Fruit fly (Drosophila melanogaster) whole organism, embryonic: ENCODE measurements around the gene CG12990.
A peak's percentile ranks its signal among the peaks of the same experiment; 100 is the strongest.

ENCODE experiments used
- Antp ChIP-seq: fragments of 200-800 bp; sonication (Bioruptor generic); optimal IDR thresholded peaks from 3 replicates; lab custom pipeline; 2016; ENCODE audit warnings: missing biosample characterization, missing genetic modification characterization
- Atf3 ChIP-seq: fragments of 200-800 bp; sonication (Bioruptor generic); optimal IDR thresholded peaks from 3 replicates; lab custom pipeline; 2016; ENCODE audit warnings: missing biosample characterization, missing genetic modification characterization
- Bgb ChIP-seq: fragments of 200-800 bp; sonication (Bioruptor generic); IDR thresholded peaks from 2 replicates; pipeline ENCODE4 v1.3.6; 2022; ENCODE audit warnings: missing biosample characterization, missing genetic modification characterization; ENCODE audit not compliant: partially characterized antibody
- Blimp-1 ChIP-seq: fragments of 200-800 bp; sonication (Bioruptor generic); optimal IDR thresholded peaks from 3 replicates; lab custom pipeline; 2018; ENCODE audit warnings: missing biosample characterization, missing genetic modification characterization, mild to moderate bottlenecking, moderate library complexity, missing genetic modification reagents
- CG10366 ChIP-seq: fragments of 200-800 bp; sonication (Bioruptor generic); IDR thresholded peaks from 2 replicates; pipeline ENCODE4 v1.3.6; 2022; ENCODE audit warnings: missing biosample characterization, missing genetic modification characterization
- CG10543 ChIP-seq: fragments of 200-800 bp; sonication (Bioruptor generic); optimal IDR thresholded peaks from 3 replicates; lab custom pipeline; 2017; ENCODE audit warnings: missing biosample characterization, mild to moderate bottlenecking, missing genetic modification characterization, moderate library complexity
- CG11695 ChIP-seq: fragments of 200-800 bp; sonication (Bioruptor generic); IDR thresholded peaks from 3 replicates; pipeline ENCODE4 v1.3.6; 2022; ENCODE audit warnings: missing biosample characterization, missing genetic modification characterization
- CG12744 ChIP-seq: fragments of 200-800 bp; sonication (Bioruptor generic); optimal IDR thresholded peaks from 2 replicates; lab custom pipeline; 2016; ENCODE audit warnings: missing biosample characterization, missing genetic modification characterization
- CG14014 ChIP-seq: fragments of 200-800 bp; sonication (Bioruptor generic); IDR thresholded peaks from 2 replicates; pipeline ENCODE4 v1.3.6; 2022; ENCODE audit warnings: missing biosample characterization, missing genetic modification characterization
- CG14965 ChIP-seq: fragments of 200-800 bp; sonication (Bioruptor generic); optimal IDR thresholded peaks from 2 replicates; lab custom pipeline; 2016; ENCODE audit warnings: missing biosample characterization, missing genetic modification characterization, borderline replicate concordance
- CG15479 ChIP-seq: fragments of 200-800 bp; sonication (Bioruptor generic); optimal IDR thresholded peaks from 3 replicates; lab custom pipeline; 2019; ENCODE audit warnings: missing biosample characterization, mild to moderate bottlenecking, missing genetic modification characterization, moderate library complexity
- CG17359 ChIP-seq: fragments of 200-800 bp; sonication (Bioruptor generic); optimal IDR thresholded peaks from 3 replicates; lab custom pipeline; 2018; ENCODE audit warnings: missing biosample characterization, mild to moderate bottlenecking, missing genetic modification characterization, moderate library complexity
- CG17829 ChIP-seq: fragments of 200-800 bp; optimal IDR thresholded peaks from 2 replicates; lab custom pipeline; 2019; ENCODE audit warnings: missing biosample characterization, mild to moderate bottlenecking, missing genetic modification characterization, moderate library complexity
- CG18476 ChIP-seq: fragments of 200-800 bp; sonication (Bioruptor generic); optimal IDR thresholded peaks from 2 replicates; lab custom pipeline; 2016; ENCODE audit warnings: missing biosample characterization, mild to moderate bottlenecking, missing genetic modification characterization
- CG2199 ChIP-seq: fragments of 200-800 bp; sonication (Bioruptor generic); IDR thresholded peaks from 3 replicates; pipeline ENCODE4 v1.3.6; 2022; ENCODE audit warnings: missing biosample characterization, missing genetic modification characterization
- CG34376 ChIP-seq: fragments of 200-800 bp; sonication (Bioruptor generic); optimal IDR thresholded peaks from 2 replicates; lab custom pipeline; 2018; ENCODE audit warnings: missing biosample characterization, mild to moderate bottlenecking, missing genetic modification characterization
- CG6272 ChIP-seq: fragments of 200-800 bp; sonication (Bioruptor generic); IDR thresholded peaks from 2 replicates; pipeline ENCODE4 v1.3.6; 2022; ENCODE audit warnings: missing biosample characterization, missing genetic modification characterization
- CG6791 ChIP-seq: fragments of 200-800 bp; sonication (Bioruptor generic); IDR thresholded peaks from 3 replicates; pipeline ENCODE4 v1.3.6; 2022; ENCODE audit warnings: missing biosample characterization, missing genetic modification characterization; ENCODE audit not compliant: partially characterized antibody
- CG7928 ChIP-seq: fragments of 200-800 bp; sonication (Bioruptor generic); optimal IDR thresholded peaks from 2 replicates; lab custom pipeline; 2017; ENCODE audit warnings: missing biosample characterization, mild to moderate bottlenecking, missing genetic modification characterization
- CG8944 ChIP-seq: fragments of 200-800 bp; sonication (Bioruptor generic); optimal IDR thresholded peaks from 3 replicates; lab custom pipeline; 2016; ENCODE audit warnings: missing biosample characterization, missing genetic modification characterization
- Camta ChIP-seq: fragments of 200-800 bp; sonication (Bioruptor generic); optimal IDR thresholded peaks from 2 replicates; lab custom pipeline; 2016; ENCODE audit warnings: missing biosample characterization, missing genetic modification characterization
- D19B ChIP-seq: fragments of 200-800 bp; sonication (Bioruptor generic); optimal IDR thresholded peaks from 2 replicates; lab custom pipeline; 2017; ENCODE audit warnings: missing biosample characterization, mild to moderate bottlenecking, missing genetic modification characterization
- Dek ChIP-seq: fragments of 200-800 bp; sonication (Bioruptor generic); optimal IDR thresholded peaks from 3 replicates; lab custom pipeline; 2019; ENCODE audit warnings: missing biosample characterization, mild to moderate bottlenecking, missing genetic modification characterization, moderate library complexity
- Dref ChIP-seq: fragments of 200-800 bp; sonication (Bioruptor generic); IDR thresholded peaks from 2 replicates; pipeline ENCODE4 v1.3.6; 2022; ENCODE audit warnings: missing biosample characterization, missing genetic modification characterization
- E2f2 ChIP-seq: fragments of 200-800 bp; sonication (Bioruptor generic); IDR thresholded peaks from 2 replicates; pipeline ENCODE4 v1.3.6; 2022; ENCODE audit warnings: missing biosample characterization, missing genetic modification characterization
- ERR ChIP-seq: fragments of 200-800 bp; sonication (Bioruptor generic); optimal IDR thresholded peaks from 2 replicates; lab custom pipeline; 2016; ENCODE audit warnings: missing biosample characterization, missing genetic modification characterization
- Gsc ChIP-seq: fragments of 200-800 bp; sonication (Bioruptor generic); IDR thresholded peaks from 2 replicates; pipeline ENCODE4 v1.3.6; 2022; ENCODE audit warnings: missing biosample characterization, missing genetic modification characterization
- Kr ChIP-seq: fragments of 200-800 bp; sonication (Bioruptor generic); optimal IDR thresholded peaks from 2 replicates; lab custom pipeline; 2017; ENCODE audit warnings: missing biosample characterization, mild to moderate bottlenecking, missing genetic modification characterization
- MBD-R2 ChIP-seq: fragments of 200-800 bp; sonication (Bioruptor generic); IDR thresholded peaks from 2 replicates; pipeline ENCODE4 v1.3.6; 2022; ENCODE audit warnings: missing biosample characterization, missing genetic modification characterization
- NC2β ChIP-seq: fragments of 200-800 bp; sonication (Bioruptor generic); optimal IDR thresholded peaks from 2 replicates; lab custom pipeline; 2016; ENCODE audit warnings: missing biosample characterization, missing genetic modification characterization
- Sry-δ ChIP-seq: fragments of 200-800 bp; sonication (Bioruptor generic); optimal IDR thresholded peaks from 2 replicates; lab custom pipeline; 2016; ENCODE audit warnings: missing biosample characterization, missing genetic modification characterization
- Ssrp ChIP-seq: fragments of 200-800 bp; sonication (Bioruptor generic); optimal IDR thresholded peaks from 2 replicates; lab custom pipeline; 2018; ENCODE audit warnings: missing biosample characterization, mild to moderate bottlenecking, missing genetic modification characterization, moderate library complexity
- ato ChIP-seq: fragments of 200-800 bp; sonication (Bioruptor generic); IDR thresholded peaks from 2 replicates; pipeline ENCODE4 v1.3.6; 2022; ENCODE audit warnings: missing biosample characterization, missing genetic modification characterization; ENCODE audit not compliant: partially characterized antibody
- bcd ChIP-seq: fragments of 200-800 bp; sonication (Bioruptor generic); optimal IDR thresholded peaks from 2 replicates; lab custom pipeline; 2017; ENCODE audit warnings: missing biosample characterization, mild to moderate bottlenecking, missing genetic modification characterization
- cg ChIP-seq: fragments of 200-800 bp; sonication (Bioruptor generic); optimal IDR thresholded peaks from 3 replicates; lab custom pipeline; 2019; ENCODE audit warnings: missing biosample characterization, mild to moderate bottlenecking, missing genetic modification characterization, moderate library complexity
- cwo ChIP-seq: fragments of 200-800 bp; sonication (Bioruptor generic); optimal IDR thresholded peaks from 3 replicates; lab custom pipeline; 2017; ENCODE audit warnings: missing biosample characterization, missing genetic modification characterization, mild to moderate bottlenecking, moderate library complexity, missing genetic modification reagents
- dimm ChIP-seq: fragments of 200-800 bp; sonication (Bioruptor generic); IDR thresholded peaks from 2 replicates; pipeline ENCODE4 v1.3.6; 2022; ENCODE audit warnings: missing biosample characterization, missing genetic modification characterization
- lilli ChIP-seq: fragments of 200-800 bp; sonication (Bioruptor generic); optimal IDR thresholded peaks from 3 replicates; lab custom pipeline; 2016; ENCODE audit warnings: missing biosample characterization, missing genetic modification characterization
- lola ChIP-seq, 3 experiments: fragments of >200 bp in 2 of 3; fragments of 200-800 bp in 1 of 3; sonication (Bioruptor generic) in 1 of 3; optimal IDR thresholded peaks; 2 replicates each; lab custom pipeline; 2017 to 2019; ENCODE audit warnings: missing biosample characterization in 3 of 3, missing genetic modification characterization in 3 of 3, mild to moderate bottlenecking in 1 of 3, moderate library complexity in 1 of 3
- p53 ChIP-seq: fragments of 200-800 bp; sonication (Bioruptor generic); optimal IDR thresholded peaks from 2 replicates; lab custom pipeline; 2016; ENCODE audit warnings: missing biosample characterization, missing genetic modification characterization
- pfk ChIP-seq: fragments of 200-800 bp; sonication (Bioruptor generic); optimal IDR thresholded peaks from 2 replicates; lab custom pipeline; 2018; ENCODE audit warnings: missing biosample characterization, mild to moderate bottlenecking, missing genetic modification characterization, moderate library complexity
- pho ChIP-seq: fragments of 200-800 bp; sonication (Bioruptor generic); optimal IDR thresholded peaks from 2 replicates; lab custom pipeline; 2016; ENCODE audit warnings: missing biosample characterization, missing genetic modification characterization
- ranshi ChIP-seq: fragments of 200-800 bp; sonication (Bioruptor generic); IDR thresholded peaks from 2 replicates; pipeline ENCODE4 v1.3.6; 2022; ENCODE audit warnings: missing biosample characterization, missing genetic modification characterization
- repo ChIP-seq: fragments of 200-800 bp; sonication (Bioruptor generic); optimal IDR thresholded peaks from 2 replicates; lab custom pipeline; 2016; ENCODE audit warnings: missing biosample characterization, missing genetic modification characterization
- shn ChIP-seq: fragments of 200-800 bp; sonication (Bioruptor generic); optimal IDR thresholded peaks from 3 replicates; lab custom pipeline; 2016; ENCODE audit warnings: missing biosample characterization, missing genetic modification characterization
- sisA ChIP-seq: fragments of 200-800 bp; sonication (Bioruptor generic); IDR thresholded peaks from 2 replicates; pipeline ENCODE4 v1.3.6; 2022; ENCODE audit warnings: missing biosample characterization, missing genetic modification characterization
- slbo ChIP-seq: fragments of 200-800 bp; sonication (Bioruptor generic); IDR thresholded peaks from 2 replicates; pipeline ENCODE4 v1.3.6; 2022; ENCODE audit warnings: missing biosample characterization, missing genetic modification characterization
- tll ChIP-seq, 2 experiments: fragments of 200-800 bp in 1 of 2; fragments of >200 bp in 1 of 2; sonication (Bioruptor generic) in 1 of 2; optimal IDR thresholded peaks; 2 replicates each; lab custom pipeline; 2017 to 2019; ENCODE audit warnings: missing biosample characterization in 2 of 2, missing genetic modification characterization in 2 of 2, mild to moderate bottlenecking in 1 of 2, moderate library complexity in 1 of 2
- zf30C ChIP-seq: fragments of 200-800 bp; sonication (Bioruptor generic); optimal IDR thresholded peaks from 3 replicates; lab custom pipeline; 2018; ENCODE audit warnings: missing biosample characterization, mild to moderate bottlenecking, missing genetic modification characterization

The CG12990 gene

dm6 chrX:17682745-17683505, 11.2 kb upstream of the CG12990 start (continued):
- TF ChIP-seq zf30C (no peak), sisA (GFP tag; lab: Robert Waterston, UW) (peak; percentile 88), NC2β (GFP tag; lab: Kevin White, UChicago) (no peak), lola (GFP tag; optimal IDR thresholded peaks at IDR 0.05; lab: Kevin White, UChicago) (peak in 1 of 3 experiments; percentile 42), CG2199 (GFP tag; lab: Robert Waterston, UW) (0 out of 3 replicates have a peak, but pooled peaks have one; percentile 50), tll (GFP tag; optimal IDR thresholded peaks at IDR 0.05; lab: Kevin White, UChicago) (no peak), Blimp-1 (GFP tag; lab: Kevin White, UChicago) (peak; percentile 71), repo (GFP tag; lab: Kevin White, UChicago) (no peak), E2f2 (GFP tag; lab: Robert Waterston, UW) (peak; percentile 60), CG12744 (no peak), CG8944 (GFP tag; lab: Kevin White, UChicago) (peak; percentile 23), p53 (GFP tag; lab: Kevin White, UChicago) (no peak), pfk (GFP tag; lab: Kevin White, UChicago) (no peak), Gsc (peak; percentile 56), lilli (peak; percentile 67), CG14965 (GFP tag; lab: Kevin White, UChicago) (no peak), CG10543 (no peak), ranshi (peak; percentile 72), Dek (tag; lab: Kevin White, UChicago) (no peak), CG7928 (GFP tag; lab: Kevin White, UChicago) (no peak), slbo (GFP tag; lab: Robert Waterston, UW) (peak; percentile 73), bcd (GFP tag; lab: Kevin White, UChicago) (peak; percentile 40), Atf3 (peak; percentile 3), cwo (GFP tag; lab: Kevin White, UChicago) (peak; percentile 11), CG17359 (tag; lab: Kevin White, UChicago) (peak; percentile 83), CG10366 (GFP tag; lab: Robert Waterston, UW) (peak; percentile 82), CG34376 (no peak), ato (no peak), shn (GFP tag; lab: Kevin White, UChicago) (no peak), Bgb (GFP tag; lab: Robert Waterston, UW) (no peak), MBD-R2 (GFP tag; lab: Robert Waterston, UW) (no peak; the same call in 1 of the 2 replicates), D19B (GFP tag; lab: Kevin White, UChicago) (peak; percentile 3), Antp (GFP tag; lab: Kevin White, UChicago) (peak; percentile 18), CG18476 (peak; percentile 42), Camta (GFP tag; lab: Kevin White, UChicago) (peak; percentile 26), CG6272 (GFP tag; lab: Robert Waterston, UW) (peak; percentile 70), CG15479 (GFP tag; lab: Kevin White, UChicago) (no peak), cg (GFP tag; lab: Kevin White, UChicago) (no peak), CG6791 (GFP tag; lab: Robert Waterston, UW) (0 out of 3 replicates have a peak, but pooled peaks have one; percentile 8), pho (GFP tag; lab: Kevin White, UChicago) (peak; percentile 4), ERR (GFP tag; lab: Kevin White, UChicago) (no peak), Kr (GFP tag; lab: Kevin White, UChicago) (no peak), Sry-δ (GFP tag; lab: Kevin White, UChicago) (no peak), CG11695 (GFP tag; lab: Robert Waterston, UW) (peak; percentile 72), dimm (GFP tag; lab: Robert Waterston, UW) (peak; percentile 59; the same call in 1 of the 2 replicates), Ssrp (tag; lab: Kevin White, UChicago) (peak; percentile 62), CG17829 (tag; lab: Kevin White, UChicago) (peak; percentile 55), Dref (no peak), CG14014 (peak; percentile 78)
